Worm (Caenorhabditis elegans) whole organism, early embryonic: ENCODE results near the gene hlh-33.

ENCODE experiments used
- F13C5.2 ChIP-seq: sonication (generic microtip); optimal IDR thresholded peaks from 2 replicates; lab custom pipeline; 2017; ENCODE audit warnings: mild to moderate bottlenecking, missing genetic modification characterization, inconsistent platforms, missing compliant biosample characterization
- scrt-1 ChIP-seq: fragments of 200-800 bp; sonication (Bioruptor generic); IDR thresholded peaks from 2 replicates; pipeline ENCODE4 v1.3.6; 2022; ENCODE audit warnings: missing genetic modification characterization, missing compliant biosample characterization
- tra-4 ChIP-seq: sonication (generic microtip); optimal IDR thresholded peaks from 2 replicates; lab custom pipeline; 2017; ENCODE audit warnings: missing genetic modification characterization, missing compliant biosample characterization

DNA sequence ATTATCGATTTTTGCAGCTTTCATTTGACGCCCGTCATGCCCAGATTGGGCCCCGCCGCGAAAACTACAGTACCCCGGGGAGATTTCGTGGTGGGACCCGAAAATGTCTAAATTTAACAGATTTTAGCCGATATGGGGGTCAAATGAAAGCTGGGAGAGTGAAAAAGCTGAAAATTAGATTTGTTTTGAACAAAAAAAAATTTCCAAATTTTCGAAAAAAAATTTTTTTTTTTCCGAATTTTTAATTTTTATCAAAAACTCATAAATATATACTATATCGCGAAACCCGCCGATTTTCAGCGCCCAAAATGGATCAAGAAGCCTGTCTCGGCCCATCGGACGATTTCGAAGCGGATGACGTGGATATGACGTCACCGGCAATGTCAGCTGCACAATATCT, 22.9 kb downstream of the hlh-33 start, which contains the start of gene smi-1:
- no peak for TF ChIP-seq scrt-1 (GFP tag; lab: Robert Waterston, UW)
- TF ChIP-seq tra-4 (tag; lab: Kevin White, UChicago) = no peak
- TF ChIP-seq F13C5.2 = no peak
